Worm (Caenorhabditis elegans) whole organism, late embryonic: ENCODE data around the gene K04A8.1.

Source experiments
- C38D4.7 ChIP-seq: fragments of 200-800 bp; sonication (Bioruptor generic); optimal IDR thresholded peaks from 2 replicates; lab custom pipeline; 2018; ENCODE audit warnings: mild to moderate bottlenecking, missing genetic modification characterization, moderate library complexity, missing compliant biosample characterization
- ama-1 ChIP-seq: fragments of 150-350 bp; optimal IDR thresholded peaks from 2 replicates; lab custom pipeline; 2014
- ceh-22 ChIP-seq: sonication (generic microtip); optimal IDR thresholded peaks from 2 replicates; lab custom pipeline; 2017; ENCODE audit warnings: missing biosample characterization, missing genetic modification characterization
- dve-1 ChIP-seq: sonication (generic microtip); optimal IDR thresholded peaks from 2 replicates; lab custom pipeline; 2017; ENCODE audit warnings: antibody characterized with exemption, mild to moderate bottlenecking, missing genetic modification characterization, missing compliant biosample characterization
- ets-4 ChIP-seq: sonication (generic microtip); optimal IDR thresholded peaks from 2 replicates; lab custom pipeline; 2016; ENCODE audit warnings: missing genetic modification characterization, missing compliant biosample characterization
- fkh-10 ChIP-seq: fragments of 150-350 bp; optimal IDR thresholded peaks from 2 replicates; lab custom pipeline; 2014; ENCODE audit warnings: missing biosample characterization, missing genetic modification reagents, missing genetic modification characterization
- hlh-30 ChIP-seq: sonication (generic microtip); optimal IDR thresholded peaks from 2 replicates; lab custom pipeline; 2017; ENCODE audit warnings: antibody characterized with exemption, missing genetic modification characterization, missing compliant biosample characterization; ENCODE audit not compliant: insufficient read depth
- madf-2 ChIP-seq: sonication (generic microtip); optimal IDR thresholded peaks from 2 replicates; lab custom pipeline; 2017; ENCODE audit warnings: missing genetic modification characterization, missing compliant biosample characterization
- nfya-1 ChIP-seq: sonication (generic microtip); optimal IDR thresholded peaks from 2 replicates; lab custom pipeline; 2017; ENCODE audit warnings: missing genetic modification characterization, mild to moderate bottlenecking, missing compliant biosample characterization, antibody characterized with exemption, moderate library complexity
- pha-4 ChIP-seq: fragments of 150-350 bp; optimal IDR thresholded peaks from 2 replicates; lab custom pipeline; 2018; ENCODE audit warnings: missing biosample characterization, missing genetic modification reagents, missing genetic modification characterization
- pqm-1 ChIP-seq: sonication (generic microtip); optimal IDR thresholded peaks from 2 replicates; lab custom pipeline; 2016; ENCODE audit warnings: missing genetic modification characterization, missing compliant biosample characterization
- zip-5 ChIP-seq: sonication (generic microtip); optimal IDR thresholded peaks from 2 replicates; lab custom pipeline; 2016; ENCODE audit warnings: missing genetic modification characterization, missing compliant biosample characterization

ce11 chrV:6561592-6561991 is 4.5 kb upstream of the K04A8.1 start, which contains the start of gene spp-19:
- no peak for TF ChIP-seq pha-4 (tag; lab: Kevin White, UChicago)
- TF ChIP-seq ama-1 (lab: Kevin White, UChicago) = no peak
- no peak for TF ChIP-seq ets-4 (tag; lab: Kevin White, UChicago)
- no peak for TF ChIP-seq pqm-1 (tag; lab: Kevin White, UChicago)
- no peak for TF ChIP-seq zip-5 (tag; lab: Kevin White, UChicago)
- TF ChIP-seq nfya-1 (tag; lab: Kevin White, UChicago) = no peak
- no peak for TF ChIP-seq fkh-10 (GFP tag; lab: Kevin White, UChicago)
- no peak for TF ChIP-seq hlh-30 (tag; lab: Kevin White, UChicago)
- no peak for TF ChIP-seq ceh-22 (tag; lab: Kevin White, UChicago)
- TF ChIP-seq madf-2 (tag; lab: Kevin White, UChicago) = no peak
- TF ChIP-seq dve-1 (tag; lab: Kevin White, UChicago) = no peak
- no peak for TF ChIP-seq C38D4.7 (GFP tag; lab: Kevin White, UChicago)
